Worm (Caenorhabditis elegans) whole organism, L3 larva: ENCODE results near the gene srx-22.

Source experiments
- ZK546.5 ChIP-seq: sonication (generic microtip); optimal IDR thresholded peaks from 2 replicates; lab custom pipeline; 2017; ENCODE audit warnings: missing biosample characterization, missing genetic modification characterization
- ama-1 ChIP-seq: fragments of 150-350 bp; optimal IDR thresholded peaks from 2 replicates; lab custom pipeline; 2018
- ceh-16 ChIP-seq: sonication (generic microtip); optimal IDR thresholded peaks from 2 replicates; lab custom pipeline; 2017; ENCODE audit warnings: missing biosample characterization, missing genetic modification characterization
- ceh-28 ChIP-seq: fragments of 150-350 bp; optimal IDR thresholded peaks from 2 replicates; lab custom pipeline; 2014; ENCODE audit warnings: missing biosample characterization, missing genetic modification reagents, missing genetic modification characterization
- ceh-82 ChIP-seq: fragments of 150-350 bp; optimal IDR thresholded peaks from 2 replicates; lab custom pipeline; 2014; ENCODE audit warnings: missing biosample characterization, missing genetic modification characterization
- daf-12 ChIP-seq: fragments of 150-350 bp; optimal IDR thresholded peaks from 2 replicates; lab custom pipeline; 2014; ENCODE audit warnings: missing biosample characterization, missing genetic modification reagents, missing genetic modification characterization
- egl-5 ChIP-seq: fragments of 150-350 bp; optimal IDR thresholded peaks from 2 replicates; lab custom pipeline; 2017; ENCODE audit warnings: missing biosample characterization, missing genetic modification reagents, missing genetic modification characterization, inconsistent platforms
- elt-1 ChIP-seq: fragments of 150-350 bp; optimal IDR thresholded peaks from 2 replicates; lab custom pipeline; 2014; ENCODE audit warnings: missing biosample characterization, missing genetic modification characterization
- elt-2 ChIP-seq: sonication (generic microtip); optimal IDR thresholded peaks from 2 replicates; lab custom pipeline; 2016; ENCODE audit warnings: missing genetic modification reagents, mild to moderate bottlenecking, missing genetic modification characterization, missing compliant biosample characterization
- elt-3 ChIP-seq, 3 experiments: fragments of 150-350 bp in 1 of 3; sonication (generic microtip) in 2 of 3; optimal IDR thresholded peaks; 2 replicates in 2 of 3; 4 replicates in 1 of 3; lab custom pipeline; 2014 to 2017; ENCODE audit warnings: missing biosample characterization in 3 of 3, missing genetic modification characterization in 3 of 3
- eor-1 ChIP-seq, 2 experiments: fragments of 150-350 bp; optimal IDR thresholded peaks; 2 replicates each; lab custom pipeline; 2014 to 2018; ENCODE audit warnings: missing biosample characterization in 2 of 2, missing genetic modification characterization in 2 of 2
- fkh-10 ChIP-seq: sonication (generic microtip); optimal IDR thresholded peaks from 2 replicates; lab custom pipeline; 2017; ENCODE audit warnings: missing biosample characterization, missing genetic modification reagents, missing genetic modification characterization
- fos-1 ChIP-seq: fragments of 150-350 bp; optimal IDR thresholded peaks from 2 replicates; lab custom pipeline; 2014; ENCODE audit warnings: missing biosample characterization, missing genetic modification characterization
- hmg-11 ChIP-seq: sonication (generic microtip); optimal IDR thresholded peaks from 2 replicates; lab custom pipeline; 2016; ENCODE audit warnings: missing genetic modification characterization, missing compliant biosample characterization
- lin-15B ChIP-seq: fragments of 150-350 bp; optimal IDR thresholded peaks from 2 replicates; lab custom pipeline; 2014; ENCODE audit warnings: missing biosample characterization, missing genetic modification characterization
- lin-39 ChIP-seq: fragments of 150-350 bp; optimal IDR thresholded peaks from 2 replicates; lab custom pipeline; 2018; ENCODE audit warnings: missing biosample characterization, missing genetic modification reagents, missing genetic modification characterization
- lsy-12 ChIP-seq: sonication (generic microtip); optimal IDR thresholded peaks from 2 replicates; lab custom pipeline; 2016; ENCODE audit warnings: mild to moderate bottlenecking, missing genetic modification characterization, missing compliant biosample characterization
- mdl-1 ChIP-seq: fragments of 150-350 bp; optimal IDR thresholded peaks from 2 replicates; lab custom pipeline; 2014; ENCODE audit warnings: missing biosample characterization, missing genetic modification characterization
- mml-1 ChIP-seq: fragments of 150-350 bp; sonication (generic microtip); optimal IDR thresholded peaks from 3 replicates; lab custom pipeline; 2014; ENCODE audit warnings: missing biosample characterization, missing genetic modification characterization
- nhr-12 ChIP-seq: fragments of 150-350 bp; optimal IDR thresholded peaks from 2 replicates; lab custom pipeline; 2014; ENCODE audit warnings: missing biosample characterization, missing genetic modification characterization
- nhr-23 ChIP-seq: fragments of 150-350 bp; optimal IDR thresholded peaks from 2 replicates; lab custom pipeline; 2014; ENCODE audit warnings: missing biosample characterization, missing genetic modification reagents, missing genetic modification characterization
- nhr-25 ChIP-seq: sonication (generic microtip); optimal IDR thresholded peaks from 2 replicates; lab custom pipeline; 2017; ENCODE audit warnings: missing biosample characterization, missing genetic modification characterization
- nhr-28 ChIP-seq: fragments of 150-350 bp; optimal IDR thresholded peaks from 2 replicates; lab custom pipeline; 2014; ENCODE audit warnings: missing biosample characterization, missing genetic modification characterization
- nhr-67 ChIP-seq: fragments of 150-350 bp; optimal IDR thresholded peaks from 2 replicates; lab custom pipeline; 2014; ENCODE audit warnings: missing biosample characterization, missing genetic modification characterization
- pha-4 ChIP-seq: fragments of 150-350 bp; optimal IDR thresholded peaks from 2 replicates; lab custom pipeline; 2014; ENCODE audit warnings: missing biosample characterization, missing genetic modification reagents, missing genetic modification characterization
- pqm-1 ChIP-seq: fragments of 150-350 bp; optimal IDR thresholded peaks from 2 replicates; lab custom pipeline; 2017; ENCODE audit warnings: missing biosample characterization, missing genetic modification characterization, inconsistent platforms
- sea-2 ChIP-seq: fragments of 150-350 bp; sonication (generic microtip); optimal IDR thresholded peaks from 4 replicates; lab custom pipeline; 2014; ENCODE audit warnings: missing biosample characterization, missing genetic modification reagents, missing genetic modification characterization
- snpc-4 ChIP-seq: fragments of 150-350 bp; optimal IDR thresholded peaks from 2 replicates; lab custom pipeline; 2014; ENCODE audit warnings: missing biosample characterization, missing genetic modification characterization
- unc-39 ChIP-seq: sonication (generic microtip); optimal IDR thresholded peaks from 4 replicates; lab custom pipeline; 2017; ENCODE audit warnings: missing biosample characterization, missing genetic modification characterization
- unc-62 ChIP-seq: fragments of 150-350 bp; sonication (generic microtip); optimal IDR thresholded peaks from 4 replicates; lab custom pipeline; 2014; ENCODE audit warnings: missing biosample characterization, missing genetic modification reagents, missing genetic modification characterization
- zag-1 ChIP-seq: fragments of 150-350 bp; optimal IDR thresholded peaks from 2 replicates; lab custom pipeline; 2014; ENCODE audit warnings: missing biosample characterization, missing genetic modification characterization

The srx-22 gene

DNA sequence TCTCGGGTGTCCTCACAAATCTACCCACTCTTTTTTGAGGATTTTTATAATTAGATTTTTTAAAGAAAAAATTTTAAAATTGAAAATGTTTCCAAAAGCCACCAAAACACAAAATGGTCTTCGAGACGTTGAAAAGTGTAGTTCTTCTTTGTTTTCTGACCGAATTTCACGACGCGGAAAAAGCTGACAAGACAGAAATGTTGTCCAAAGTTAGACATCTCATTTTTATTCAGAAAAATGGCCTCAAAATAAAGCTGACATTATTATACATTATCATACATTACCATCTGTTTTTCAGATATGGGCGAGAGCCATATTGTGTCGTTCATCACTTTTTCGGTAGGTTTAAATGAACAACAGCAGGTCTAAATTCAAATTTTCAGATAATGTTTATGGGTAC, at the start of gene srx-22:
Gene srx-22 (plus strand): TSS at position 301 of the 400 bp plus-strand sequence.
- no peak for TF ChIP-seq ceh-82
- no peak for TF ChIP-seq pqm-1 (tag; lab: Kevin White, UChicago)
- no peak for TF ChIP-seq sea-2
- no peak for TF ChIP-seq fkh-10 (GFP tag; lab: Kevin White, UChicago)
- TF ChIP-seq nhr-67: no peak
- no peak for TF ChIP-seq elt-1 (tag; lab: Kevin White, UChicago)
- no peak for TF ChIP-seq mdl-1 (tag; lab: Kevin White, UChicago)
- no peak for TF ChIP-seq nhr-25 (tag; lab: Kevin White, UChicago)
- no peak for TF ChIP-seq pha-4 (tag; lab: Kevin White, UChicago)

DNA sequence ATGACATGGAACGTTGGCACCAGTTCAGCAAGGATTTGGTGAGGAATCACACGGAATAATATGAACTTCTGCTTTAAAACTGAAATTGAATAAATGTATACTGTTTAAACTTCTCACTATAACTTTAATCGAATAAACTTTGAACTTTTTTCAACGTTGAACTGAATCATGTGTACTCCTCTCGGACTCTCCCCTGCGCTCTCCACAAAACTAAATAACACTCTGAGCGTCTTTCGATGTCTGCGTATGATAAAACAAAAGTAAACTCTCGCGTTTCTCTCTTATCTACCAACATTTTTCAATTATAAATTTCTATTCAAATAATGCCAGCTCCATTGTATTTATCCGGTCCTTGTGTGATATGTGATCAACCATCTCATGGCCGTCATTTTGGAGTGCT, 47.9 kb upstream of the srx-22 start:
- TF ChIP-seq pqm-1 (tag; lab: Kevin White, UChicago): peak; percentile 10
- TF ChIP-seq ZK546.5 (tag; lab: Kevin White, UChicago): no peak
- TF ChIP-seq elt-2 (tag; lab: Kevin White, UChicago): peak; percentile 25
- TF ChIP-seq snpc-4 (tag; lab: Kevin White, UChicago): peak; percentile 8
- peak; percentile 59 for TF ChIP-seq pha-4 (tag; lab: Kevin White, UChicago)
- TF ChIP-seq, all 47 proteins: peak for 4

DNA sequence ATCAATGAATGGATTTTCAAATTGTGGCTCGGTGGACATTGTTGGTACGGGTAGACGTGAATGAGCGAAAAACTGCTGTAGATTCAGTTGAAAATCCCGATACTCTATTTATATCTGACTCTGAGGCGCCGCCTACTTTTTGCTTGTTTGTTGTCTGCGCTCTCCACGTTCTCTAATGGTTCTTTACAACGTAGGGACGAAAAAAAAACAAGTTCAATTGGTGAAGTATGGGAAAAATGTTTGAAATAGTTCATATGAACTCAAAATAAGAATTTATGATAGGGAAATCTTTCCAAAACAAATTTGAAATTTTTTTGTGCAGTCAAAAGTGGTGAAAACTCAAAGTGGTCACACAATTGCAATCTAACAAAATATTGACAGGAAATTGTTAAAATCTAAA, 44.9 kb upstream of the srx-22 start, which contains the start of gene F48G7.10:
Gene F48G7.10 (minus strand): TSS at position 101 of the 400 bp plus-strand sequence.
- no peak for TF ChIP-seq sea-2
- TF ChIP-seq mml-1 (tag; lab: Kevin White, UChicago): no peak
- no peak for TF ChIP-seq snpc-4 (tag; lab: Kevin White, UChicago)
- TF ChIP-seq ceh-16 (tag; lab: Kevin White, UChicago): no peak
- TF ChIP-seq, all 47 proteins: peak for 0

DNA sequence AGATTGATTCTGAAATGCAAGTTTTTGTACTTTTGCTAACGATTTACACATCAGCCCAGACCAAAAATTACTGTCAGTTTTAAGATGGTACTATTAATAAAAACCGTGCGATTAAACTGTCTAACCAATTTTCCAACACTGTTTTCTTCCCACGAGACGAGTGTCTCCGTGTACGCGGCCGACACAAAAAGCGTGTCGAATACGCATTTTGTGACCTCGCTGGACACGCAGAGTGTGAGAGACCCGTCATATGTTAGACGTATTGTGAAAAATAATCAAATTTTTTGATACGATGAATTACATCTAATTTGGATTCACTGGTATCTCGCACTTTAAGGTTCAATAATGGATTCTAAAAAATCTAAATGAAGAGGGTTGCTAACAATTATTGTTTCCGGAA, 44.1 kb upstream of the srx-22 start:
- TF ChIP-seq unc-39 (no peak), mdl-1 (tag; lab: Kevin White, UChicago) (no peak), daf-12 (tag; lab: Kevin White, UChicago) (no peak), fkh-10 (GFP tag; lab: Kevin White, UChicago) (no peak), ama-1 (lab: Kevin White, UChicago) (no peak), nhr-25 (tag; lab: Kevin White, UChicago) (peak; percentile 35), snpc-4 (tag; lab: Kevin White, UChicago) (peak; percentile 89), elt-2 (tag; lab: Kevin White, UChicago) (peak; percentile 51), pha-4 (tag; lab: Kevin White, UChicago) (peak; percentile 52), pqm-1 (tag; lab: Kevin White, UChicago) (peak; percentile 51), nhr-23 (peak; percentile 40)

DNA sequence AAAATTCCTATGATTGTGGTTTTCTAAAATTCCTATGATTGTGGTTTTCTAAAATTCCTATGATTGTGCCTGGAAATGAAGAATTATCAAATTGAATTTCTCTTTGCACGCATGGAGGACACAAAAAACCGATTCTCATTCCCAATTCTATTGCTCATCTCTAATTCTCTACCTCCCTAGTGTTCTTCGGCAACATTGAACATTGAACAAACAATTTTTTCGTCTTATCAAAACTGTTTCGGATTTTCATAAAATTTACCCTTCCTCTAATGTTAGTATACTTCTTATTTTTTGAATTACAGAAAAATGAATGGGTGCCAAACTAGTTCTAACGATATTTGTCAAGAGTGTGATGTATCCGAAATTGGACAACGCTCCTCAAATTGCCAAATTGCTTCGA, 43.5 kb upstream of the srx-22 start, which contains the start of gene pals-31:
Gene pals-31 (plus strand): TSS at position 301 of the 400 bp plus-strand sequence.
- no peak for TF ChIP-seq elt-1 (tag; lab: Kevin White, UChicago)
- no peak for TF ChIP-seq fkh-10 (GFP tag; lab: Kevin White, UChicago)
- no peak for TF ChIP-seq daf-12 (tag; lab: Kevin White, UChicago)
- no peak for TF ChIP-seq ama-1 (lab: Kevin White, UChicago)
- TF ChIP-seq unc-39: no peak

DNA sequence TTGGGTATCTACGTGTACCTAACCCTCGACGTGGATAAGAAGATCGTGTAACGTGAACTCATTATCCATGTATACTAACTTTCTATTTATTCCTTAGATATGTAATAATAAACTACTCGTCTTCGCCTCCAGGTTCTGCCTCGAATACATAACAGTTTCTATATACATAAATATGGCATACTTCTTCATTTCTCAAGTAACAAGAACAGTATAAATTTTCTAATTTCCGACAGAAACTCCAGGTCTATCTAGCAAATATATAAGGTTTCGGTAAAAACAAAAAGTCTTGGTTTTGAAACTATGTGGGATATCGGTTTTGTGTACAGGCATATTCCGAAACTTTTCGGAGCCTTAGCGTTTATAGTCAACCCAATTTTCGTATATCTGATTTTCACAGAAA, 41.4 kb upstream of the srx-22 start, which contains the start of gene srj-37:
Gene srj-37 (plus strand): TSS at position 301 of the 400 bp plus-strand sequence.
- TF ChIP-seq nhr-12 (no peak), eor-1 (tag; optimal IDR thresholded peaks at IDR 0.05; lab: Kevin White, UChicago) (no peak), lsy-12 (tag; lab: Kevin White, UChicago) (no peak), fos-1 (tag; lab: Kevin White, UChicago) (no peak), ZK546.5 (tag; lab: Kevin White, UChicago) (no peak), fkh-10 (GFP tag; lab: Kevin White, UChicago) (no peak), lin-15B (tag; lab: Kevin White, UChicago) (no peak), daf-12 (tag; lab: Kevin White, UChicago) (no peak), ceh-16 (tag; lab: Kevin White, UChicago) (no peak)
- TF ChIP-seq, all 47 proteins: peak for 0

DNA sequence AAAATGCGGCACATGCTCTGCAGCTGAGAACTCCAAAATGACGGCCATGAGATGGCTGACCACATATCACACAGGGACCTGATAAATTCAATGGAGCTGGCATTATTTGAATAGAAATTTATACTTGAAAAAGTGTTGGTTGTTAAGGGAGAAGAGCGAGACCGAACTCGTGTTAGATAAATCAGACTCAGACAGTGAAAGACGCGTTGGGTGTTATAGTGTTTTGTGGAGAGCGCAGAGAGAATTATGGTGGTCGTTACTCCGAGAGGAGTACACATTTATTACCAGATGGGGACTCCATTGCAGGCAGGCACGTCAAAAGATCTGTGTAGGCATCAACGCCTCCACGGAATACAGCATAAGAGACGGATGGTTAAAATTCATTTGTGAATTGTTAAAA, 37.0 kb upstream of the srx-22 start, which contains the start of gene nhr-190:
Gene nhr-190 (minus strand): TSS at position 175 of the 400 bp plus-strand sequence.
- TF ChIP-seq lin-39 (tag; lab: Kevin White, UChicago): peak; percentile 17
- no peak for TF ChIP-seq mdl-1 (tag; lab: Kevin White, UChicago)
- no peak for TF ChIP-seq unc-62 (GFP tag; lab: Kevin White, UChicago)
- no peak for TF ChIP-seq sea-2
- peak; percentile 41 for TF ChIP-seq hmg-11
- no peak for TF ChIP-seq nhr-28
- TF ChIP-seq elt-3 (tag; optimal IDR thresholded peaks at IDR 0.05; lab: Kevin White, UChicago): no peak
- TF ChIP-seq egl-5 (tag; lab: Kevin White, UChicago): peak; percentile 29
- TF ChIP-seq ceh-28 (tag; lab: Kevin White, UChicago): no peak
- TF ChIP-seq zag-1 (tag; lab: Kevin White, UChicago): no peak
- TF ChIP-seq, all 47 proteins: peak for 3
